Worm (Caenorhabditis elegans): ENCODE data around the gene decr-1.1.

decr-1.1 gene

ce11 chrV:13777857-13778256 lies 4.3 kb upstream of the decr-1.1 start, which contains the start of gene F53C11.9:
Gene F53C11.9, plus strand, starts transcription at chrV:13778015.
- TF ChIP-seq unc-62 (GFP tag; optimal IDR thresholded peaks at IDR 0.05): no peak

- no peak for TF ChIP-seq unc-62 (GFP tag; optimal IDR thresholded peaks at IDR 0.05)
Measured at ce11 chrV:13780902-13781301, 1.3 kb upstream of the decr-1.1 start.

ce11 chrV:13785767-13786166 lies 3.6 kb downstream of the decr-1.1 start:
- TF ChIP-seq unc-62 (GFP tag; optimal IDR thresholded peaks at IDR 0.05): no peak

- no peak for TF ChIP-seq unc-62 (GFP tag; optimal IDR thresholded peaks at IDR 0.05)
Measured at ce11 chrV:13787225-13787898, 5.2 kb downstream of the decr-1.1 start, which contains the start of the genes F53C11.4 and F53C11.5. Gene F53C11.4, minus strand, starts transcription at chrV:13787352. Gene F53C11.5, plus strand, starts transcription at chrV:13787549.

DNA sequence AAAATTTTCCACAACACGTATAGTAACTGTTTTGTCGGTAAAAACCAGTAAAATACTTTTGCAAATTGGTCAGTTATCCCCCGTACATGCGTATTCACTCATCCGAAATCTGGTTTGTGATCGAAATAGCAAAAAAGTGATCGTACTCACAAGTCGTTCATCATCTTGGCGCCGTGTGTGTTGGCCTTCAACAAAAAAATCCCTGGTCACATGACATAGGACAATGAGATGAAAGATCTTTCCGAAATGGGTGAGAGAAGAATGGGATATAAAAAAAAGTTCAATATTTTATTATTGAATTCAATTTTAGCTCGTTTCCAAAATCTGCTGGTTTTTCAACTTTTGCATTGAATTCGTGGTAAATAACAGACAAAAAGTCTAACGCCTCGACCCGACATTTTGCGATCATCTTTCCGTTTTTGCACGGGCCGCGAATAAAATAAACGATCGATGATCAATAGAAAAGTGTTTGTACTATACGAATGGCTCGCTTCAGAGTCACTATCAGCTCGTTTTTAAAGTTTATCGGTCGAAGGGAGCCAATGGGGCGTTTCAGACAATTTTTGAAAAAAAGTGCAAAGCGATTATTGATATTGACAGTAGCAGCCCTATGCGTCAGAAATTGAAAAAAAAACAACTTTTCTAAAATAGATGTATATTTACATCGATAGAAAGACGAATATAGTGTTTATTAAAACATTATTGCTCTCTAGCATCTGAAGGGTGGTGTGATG lies 5.9 kb downstream of the decr-1.1 start:
- TF ChIP-seq unc-62 (GFP tag; optimal IDR thresholded peaks at IDR 0.05): no peak

ce11 chrV:13789362-13789761 lies 7.2 kb downstream of the decr-1.1 start:
- no peak for TF ChIP-seq unc-62 (GFP tag; optimal IDR thresholded peaks at IDR 0.05)

ce11 chrV:13790117-13790516 lies 7.9 kb downstream of the decr-1.1 start:
- TF ChIP-seq unc-62 (GFP tag; optimal IDR thresholded peaks at IDR 0.05): no peak

ce11 chrV:13790557-13790956 lies 8.4 kb downstream of the decr-1.1 start:
- no peak for TF ChIP-seq unc-62 (GFP tag; optimal IDR thresholded peaks at IDR 0.05)

- no peak for TF ChIP-seq unc-62 (GFP tag; optimal IDR thresholded peaks at IDR 0.05)
Measured at ce11 chrV:13794046-13794445, 11.8 kb downstream of the decr-1.1 start.

- TF ChIP-seq unc-62 (GFP tag; optimal IDR thresholded peaks at IDR 0.05): no peak
Measured at ce11 chrV:13796246-13796776, 14.1 kb downstream of the decr-1.1 start, which contains the start of gene twk-32. Gene twk-32, plus strand, starts transcription at chrV:13796641.

DNA sequence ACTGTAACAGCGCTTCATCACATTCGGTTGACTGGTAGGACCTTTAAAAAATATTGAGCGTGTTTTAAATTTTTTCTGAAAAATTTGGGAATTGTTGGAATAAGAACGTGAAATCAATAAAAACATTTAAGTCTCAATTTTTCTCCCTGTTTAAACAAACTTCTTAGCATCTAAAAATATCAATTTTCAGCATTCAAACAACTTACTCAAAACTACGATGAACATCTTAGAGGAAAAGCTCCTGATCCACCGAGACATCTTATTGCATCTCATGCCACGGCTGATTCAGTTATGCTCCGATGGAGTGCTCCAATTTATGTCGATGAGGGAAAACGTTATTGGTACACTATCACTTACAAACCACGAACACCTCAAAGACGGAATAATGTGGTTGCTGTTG lies 17.0 kb downstream of the decr-1.1 start:
- no peak for TF ChIP-seq unc-62 (GFP tag; optimal IDR thresholded peaks at IDR 0.05)

DNA sequence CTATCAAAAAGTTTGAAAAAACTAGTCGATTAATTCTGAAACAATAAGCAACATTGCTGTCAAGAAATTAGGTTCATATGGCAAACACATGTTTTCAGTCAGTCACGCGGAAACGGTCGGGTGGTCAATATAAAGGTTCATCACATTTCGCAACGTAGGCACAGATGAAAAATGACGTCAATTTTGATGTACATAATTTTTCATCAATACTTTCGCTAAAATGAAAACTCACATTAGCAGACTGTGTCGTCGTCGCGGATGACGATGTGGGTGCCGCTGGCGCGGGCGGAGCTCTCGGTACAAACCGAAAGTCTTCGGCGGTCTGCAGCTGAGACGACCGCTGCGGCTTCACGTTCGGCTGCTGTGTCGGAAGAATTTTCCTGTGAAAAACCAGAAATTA lies 21.7 kb downstream of the decr-1.1 start, which contains the start of gene swan-2:
TSS of gene swan-2 (minus strand) at position 380 of the 400 bp plus-strand sequence.
- no peak for TF ChIP-seq unc-62 (GFP tag; optimal IDR thresholded peaks at IDR 0.05)

ce11 chrV:13807232-13807631 lies 25.0 kb downstream of the decr-1.1 start, which contains the start of gene swan-1:
Gene swan-1, minus strand, starts transcription at chrV:13807237.
- TF ChIP-seq unc-62 (GFP tag; optimal IDR thresholded peaks at IDR 0.05): no peak

ce11 chrV:13808462-13808867 lies 26.3 kb downstream of the decr-1.1 start:
- no peak for TF ChIP-seq unc-62 (GFP tag; optimal IDR thresholded peaks at IDR 0.05)

ce11 chrV:13812330-13812729 lies 30.1 kb downstream of the decr-1.1 start:
- TF ChIP-seq unc-62 (GFP tag; optimal IDR thresholded peaks at IDR 0.05): no peak

DNA sequence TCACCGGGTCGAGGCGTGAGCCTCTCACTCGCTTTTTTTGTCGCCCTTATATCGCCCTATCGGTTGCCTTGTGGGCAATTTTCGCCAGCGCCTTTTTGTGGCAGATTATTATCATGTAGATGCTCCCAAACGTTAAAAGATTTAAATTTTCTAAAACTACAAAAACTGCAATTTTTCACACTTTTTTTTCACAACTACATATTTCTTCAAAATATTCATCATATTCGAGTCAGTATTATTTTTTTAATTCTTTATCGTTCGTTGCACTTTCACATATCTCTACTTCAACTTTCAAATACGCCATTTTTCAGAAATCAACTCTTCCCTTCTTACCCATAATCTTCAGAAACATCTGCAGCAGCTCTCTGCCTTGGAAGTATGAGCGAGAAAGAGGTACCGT lies 30.7 kb downstream of the decr-1.1 start, which contains the start of gene ceh-24:
TSS of gene ceh-24 (plus strand) at position 301 of the 400 bp plus-strand sequence.
- TF ChIP-seq unc-62 (GFP tag; optimal IDR thresholded peaks at IDR 0.05): no peak
